Worm (Caenorhabditis elegans): ENCODE results near the gene set-19.

The set-19 gene

DNA sequence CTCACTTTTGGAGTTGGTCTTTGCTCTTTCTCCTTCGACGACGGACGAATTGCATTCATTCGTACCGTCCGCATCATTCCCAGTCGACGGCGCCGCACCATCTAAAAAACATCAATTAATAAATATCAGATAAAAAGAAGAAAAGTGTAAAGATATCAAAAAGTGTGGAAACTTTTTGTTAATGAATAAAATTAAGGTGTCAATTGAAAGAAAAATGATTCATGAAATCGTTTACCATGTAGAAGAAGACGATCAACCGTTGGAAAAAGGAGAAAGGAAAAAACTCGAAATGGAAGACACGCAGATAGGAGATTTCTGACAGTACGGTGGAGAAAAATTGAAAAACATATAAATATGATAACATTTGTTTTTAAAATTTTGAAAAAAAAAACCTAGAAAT lies at the start of gene set-19:
Gene set-19, minus strand, starts transcription at position 101 of the 400 bp plus-strand sequence.
- TF ChIP-seq ztf-23 (GFP tag; IDR thresholded peaks at IDR 0.05) (no peak), tab-1 (GFP tag; IDR thresholded peaks at IDR 0.05) (no peak), klf-2 (GFP tag; conservative IDR thresholded peaks at IDR 0.05) (no peak), ztf-29 (GFP tag; IDR thresholded peaks at IDR 0.05) (no peak), flt-1 (GFP tag; IDR thresholded peaks at IDR 0.05) (no peak), ref-1 (GFP tag; conservative IDR thresholded peaks at IDR 0.05) (no peak), cog-1 (tag; optimal IDR thresholded peaks at IDR 0.05) (no peak), med-1 (GFP tag; optimal IDR thresholded peaks at IDR 0.05; ENCODE audit: insufficient read depth) (no peak), T22C8.4 (GFP tag; IDR thresholded peaks at IDR 0.05) (no peak)

DNA sequence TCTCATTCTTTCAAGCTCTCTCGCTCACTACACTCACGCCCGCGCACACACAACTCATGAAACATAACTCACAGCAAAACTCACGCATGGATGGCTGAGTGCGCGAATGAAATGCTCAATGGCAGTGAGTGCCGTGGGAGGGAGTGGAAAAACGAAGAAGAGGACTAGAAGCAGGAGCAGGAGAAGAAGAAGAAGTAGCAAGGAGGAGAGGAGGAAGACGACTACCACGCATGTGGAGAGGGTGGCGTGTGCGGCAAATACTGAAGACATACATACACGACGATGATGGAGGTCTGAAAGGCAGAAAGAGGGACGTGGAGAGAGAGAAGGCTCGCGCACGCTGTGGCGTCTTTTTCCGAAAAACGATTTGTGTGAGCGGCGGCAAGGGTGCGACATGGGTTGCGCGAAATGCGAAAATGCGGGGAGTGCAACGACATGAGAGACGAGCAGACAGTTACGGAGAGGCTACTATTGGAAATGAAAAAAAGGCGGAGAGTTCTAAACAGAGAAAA lies 49.0 kb upstream of the set-19 start:
- no peak for TF ChIP-seq flt-1 (GFP tag; IDR thresholded peaks at IDR 0.05)
- TF ChIP-seq tab-1 (GFP tag; IDR thresholded peaks at IDR 0.05) = no peak
- 0 out of 2 replicates have a peak, but pooled peaks have one; percentile 54 for TF ChIP-seq ztf-23 (GFP tag; IDR thresholded peaks at IDR 0.05)

DNA sequence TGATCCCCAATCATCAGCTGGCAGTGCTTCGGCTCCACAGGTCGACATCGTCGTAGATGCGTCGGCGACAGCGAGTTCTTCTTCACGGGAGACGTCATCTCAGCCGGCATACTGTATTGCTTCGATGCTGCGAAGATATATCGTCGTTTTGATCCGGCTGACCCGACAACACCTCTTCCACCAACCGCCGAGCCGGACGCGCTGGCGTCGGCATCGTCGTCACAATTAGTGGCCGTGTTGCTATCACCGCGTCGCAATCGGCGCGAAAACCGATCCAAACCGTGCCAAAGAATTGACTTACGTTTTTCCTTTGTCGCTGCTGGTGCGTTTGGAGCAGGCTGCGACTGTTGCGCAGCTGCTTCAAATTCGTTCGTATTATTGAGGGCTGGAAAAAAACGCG lies 46.1 kb upstream of the set-19 start:
- no peak for TF ChIP-seq cog-1 (tag; optimal IDR thresholded peaks at IDR 0.05)
- TF ChIP-seq ztf-29 (GFP tag; IDR thresholded peaks at IDR 0.05) = no peak
- TF ChIP-seq flt-1 (GFP tag; IDR thresholded peaks at IDR 0.05) = no peak
- TF ChIP-seq T22C8.4 (GFP tag; IDR thresholded peaks at IDR 0.05) = no peak
- TF ChIP-seq ref-1 (GFP tag; conservative IDR thresholded peaks at IDR 0.05) = no peak
- TF ChIP-seq med-1 (GFP tag; optimal IDR thresholded peaks at IDR 0.05; ENCODE audit: insufficient read depth) = no peak
- TF ChIP-seq klf-2 (GFP tag; conservative IDR thresholded peaks at IDR 0.05) = no peak
- no peak for TF ChIP-seq tab-1 (GFP tag; IDR thresholded peaks at IDR 0.05)
- no peak for TF ChIP-seq ztf-23 (GFP tag; IDR thresholded peaks at IDR 0.05)

DNA sequence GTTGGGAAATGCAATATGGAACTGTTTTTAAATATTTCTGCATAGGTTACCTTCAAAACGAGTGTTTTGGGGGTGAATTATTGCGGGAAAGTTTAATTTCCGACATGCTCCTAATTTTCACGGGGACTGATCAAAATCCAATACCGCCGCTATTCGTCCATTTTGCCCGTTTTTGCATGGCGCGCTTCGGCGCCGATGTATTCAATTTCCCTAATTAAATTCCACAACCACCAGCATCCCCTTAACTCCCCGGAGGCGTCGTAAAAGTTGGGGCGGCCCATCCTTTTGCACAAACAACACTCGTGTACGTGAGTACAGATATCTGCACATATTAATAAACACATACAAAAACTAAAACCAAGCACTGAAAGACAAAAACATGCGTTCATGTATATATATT lies 44.5 kb upstream of the set-19 start:
- TF ChIP-seq klf-2 (GFP tag; conservative IDR thresholded peaks at IDR 0.05) = no peak
- no peak for TF ChIP-seq ref-1 (GFP tag; conservative IDR thresholded peaks at IDR 0.05)
- no peak for TF ChIP-seq ztf-29 (GFP tag; IDR thresholded peaks at IDR 0.05)
- no peak for TF ChIP-seq med-1 (GFP tag; optimal IDR thresholded peaks at IDR 0.05; ENCODE audit: insufficient read depth)
- TF ChIP-seq ztf-23 (GFP tag; IDR thresholded peaks at IDR 0.05) = no peak
- no peak for TF ChIP-seq flt-1 (GFP tag; IDR thresholded peaks at IDR 0.05)
- TF ChIP-seq tab-1 (GFP tag; IDR thresholded peaks at IDR 0.05) = no peak
- TF ChIP-seq cog-1 (tag; optimal IDR thresholded peaks at IDR 0.05) = no peak
- no peak for TF ChIP-seq T22C8.4 (GFP tag; IDR thresholded peaks at IDR 0.05)

DNA sequence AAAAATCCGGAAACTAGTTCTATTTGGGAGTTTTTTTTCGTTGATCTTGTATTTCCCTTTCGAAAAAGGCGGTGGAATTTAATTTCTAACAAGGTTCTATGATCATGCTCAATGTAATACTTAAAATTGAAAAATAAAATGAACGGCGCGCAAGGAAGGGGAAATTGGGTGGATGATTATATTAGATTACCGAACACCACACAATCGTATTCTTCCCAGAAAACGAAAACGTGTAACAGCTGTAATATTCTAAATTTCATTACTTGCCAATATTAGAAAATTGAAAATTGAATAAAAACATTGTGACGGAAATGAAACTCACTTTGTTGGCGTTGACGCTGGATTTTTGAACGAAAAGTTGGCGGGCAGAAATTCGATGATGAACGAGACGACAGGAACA lies 43.7 kb upstream of the set-19 start:
- no peak for TF ChIP-seq cog-1 (tag; optimal IDR thresholded peaks at IDR 0.05)
- no peak for TF ChIP-seq flt-1 (GFP tag; IDR thresholded peaks at IDR 0.05)
- TF ChIP-seq med-1 (GFP tag; optimal IDR thresholded peaks at IDR 0.05; ENCODE audit: insufficient read depth) = no peak
- no peak for TF ChIP-seq ztf-23 (GFP tag; IDR thresholded peaks at IDR 0.05)
- no peak for TF ChIP-seq tab-1 (GFP tag; IDR thresholded peaks at IDR 0.05)
- no peak for TF ChIP-seq ztf-29 (GFP tag; IDR thresholded peaks at IDR 0.05)
- TF ChIP-seq ref-1 (GFP tag; conservative IDR thresholded peaks at IDR 0.05) = no peak
- no peak for TF ChIP-seq klf-2 (GFP tag; conservative IDR thresholded peaks at IDR 0.05)
- no peak for TF ChIP-seq T22C8.4 (GFP tag; IDR thresholded peaks at IDR 0.05)

DNA sequence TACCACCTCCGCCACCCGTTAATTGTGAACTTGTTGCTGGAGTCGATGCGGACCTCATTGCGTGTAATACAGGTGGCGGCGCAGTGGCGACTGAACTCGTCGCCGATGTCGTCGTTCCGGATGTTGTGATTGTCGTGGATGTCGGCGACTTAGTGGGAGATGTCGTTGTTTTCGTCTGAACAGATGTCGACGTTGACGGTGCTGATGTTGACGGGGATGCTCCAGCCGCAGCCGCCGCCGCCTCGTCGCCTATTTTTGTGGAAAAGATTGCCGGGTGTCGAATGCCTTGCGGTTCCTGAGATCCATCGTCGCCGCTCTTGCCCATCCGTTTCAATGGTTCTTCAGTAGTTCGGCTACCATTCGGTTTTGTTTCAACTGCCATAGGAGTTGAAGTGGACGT lies 40.9 kb upstream of the set-19 start:
- no peak for TF ChIP-seq flt-1 (GFP tag; IDR thresholded peaks at IDR 0.05)
- TF ChIP-seq tab-1 (GFP tag; IDR thresholded peaks at IDR 0.05) = no peak
- no peak for TF ChIP-seq T22C8.4 (GFP tag; IDR thresholded peaks at IDR 0.05)
- TF ChIP-seq ztf-23 (GFP tag; IDR thresholded peaks at IDR 0.05) = no peak
- no peak for TF ChIP-seq ref-1 (GFP tag; conservative IDR thresholded peaks at IDR 0.05)
- TF ChIP-seq ztf-29 (GFP tag; IDR thresholded peaks at IDR 0.05) = no peak

DNA sequence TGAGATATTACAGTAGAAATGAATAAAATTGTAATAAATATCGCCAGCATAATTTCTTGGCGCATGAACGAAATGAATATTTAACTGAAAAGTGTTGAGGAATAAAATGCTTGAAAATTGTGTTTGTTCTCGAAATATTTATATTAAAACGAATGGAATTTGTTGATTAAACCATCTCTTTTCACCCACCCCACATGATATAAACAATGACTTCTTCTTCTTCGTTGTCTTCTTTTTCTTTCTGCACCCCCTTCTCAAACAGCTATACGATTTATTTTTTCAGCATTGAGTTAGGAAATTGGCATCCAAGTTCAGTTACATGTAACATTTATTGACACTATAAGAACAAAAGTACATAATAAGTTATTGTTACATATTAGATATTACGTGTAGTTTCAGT lies 40.1 kb upstream of the set-19 start, which contains the start of gene C41G11.1:
Gene C41G11.1, minus strand, starts transcription at position 101 of the 400 bp plus-strand sequence.
- TF ChIP-seq tab-1 (GFP tag; IDR thresholded peaks at IDR 0.05) (no peak), flt-1 (GFP tag; IDR thresholded peaks at IDR 0.05) (no peak), ztf-23 (GFP tag; IDR thresholded peaks at IDR 0.05) (no peak), T22C8.4 (GFP tag; IDR thresholded peaks at IDR 0.05) (no peak), med-1 (GFP tag; optimal IDR thresholded peaks at IDR 0.05; ENCODE audit: insufficient read depth) (no peak), ref-1 (GFP tag; conservative IDR thresholded peaks at IDR 0.05) (no peak), ztf-29 (GFP tag; IDR thresholded peaks at IDR 0.05) (no peak), klf-2 (GFP tag; conservative IDR thresholded peaks at IDR 0.05) (no peak), cog-1 (tag; optimal IDR thresholded peaks at IDR 0.05) (no peak)

DNA sequence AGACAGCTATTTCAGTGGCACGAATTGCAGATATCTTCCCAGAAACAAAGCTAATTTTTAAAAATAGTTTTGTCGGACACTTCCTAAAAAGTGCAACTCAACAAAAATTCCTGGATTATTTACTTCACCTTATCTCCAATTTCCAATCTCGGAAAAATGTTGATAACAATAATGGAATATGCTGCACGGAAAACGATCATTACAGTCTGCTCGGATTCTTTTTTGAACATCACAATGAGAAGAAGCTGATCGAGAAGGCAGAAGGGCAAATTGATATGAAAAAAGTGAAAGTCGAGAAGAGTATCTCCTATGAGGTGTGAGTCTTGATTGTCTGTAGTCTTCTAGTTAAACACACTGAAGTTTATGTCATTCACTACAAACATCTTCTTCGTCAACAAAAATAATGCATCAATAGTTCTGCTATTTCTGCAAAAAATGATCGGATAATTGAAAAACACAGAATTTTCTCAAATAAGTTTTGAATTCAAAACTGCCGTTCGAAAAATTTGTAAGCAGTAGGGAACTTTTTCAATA lies 35.9 kb upstream of the set-19 start:
- TF ChIP-seq tab-1 (GFP tag; IDR thresholded peaks at IDR 0.05) (no peak), klf-2 (GFP tag; conservative IDR thresholded peaks at IDR 0.05) (no peak), med-1 (GFP tag; optimal IDR thresholded peaks at IDR 0.05; ENCODE audit: insufficient read depth) (no peak), ztf-23 (GFP tag; IDR thresholded peaks at IDR 0.05) (no peak), cog-1 (tag; optimal IDR thresholded peaks at IDR 0.05) (no peak), flt-1 (GFP tag; IDR thresholded peaks at IDR 0.05) (no peak), ref-1 (GFP tag; conservative IDR thresholded peaks at IDR 0.05) (no peak), T22C8.4 (GFP tag; IDR thresholded peaks at IDR 0.05) (no peak), ztf-29 (GFP tag; IDR thresholded peaks at IDR 0.05) (no peak)

DNA sequence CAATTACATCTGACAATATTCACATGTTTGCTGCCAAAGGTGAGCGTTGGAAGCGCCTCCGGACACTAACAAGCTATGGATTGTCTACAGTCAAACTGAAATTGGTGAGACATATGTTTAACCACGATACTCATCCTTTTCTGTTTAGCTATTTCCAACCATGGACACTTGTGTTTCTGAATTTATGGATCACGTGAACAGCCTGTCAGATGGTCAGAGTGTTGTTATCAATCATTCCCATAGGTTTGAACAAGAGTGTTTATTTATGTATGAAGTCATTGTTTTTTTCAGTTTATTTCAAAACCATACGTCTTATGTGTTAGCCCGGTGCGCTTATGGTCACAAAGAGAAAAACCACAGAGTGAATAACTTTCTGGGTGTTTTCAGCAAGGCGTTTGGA lies 35.3 kb upstream of the set-19 start:
- no peak for TF ChIP-seq med-1 (GFP tag; optimal IDR thresholded peaks at IDR 0.05; ENCODE audit: insufficient read depth)
- no peak for TF ChIP-seq ztf-23 (GFP tag; IDR thresholded peaks at IDR 0.05)
- TF ChIP-seq ztf-29 (GFP tag; IDR thresholded peaks at IDR 0.05) = no peak
- TF ChIP-seq ref-1 (GFP tag; conservative IDR thresholded peaks at IDR 0.05) = no peak
- no peak for TF ChIP-seq flt-1 (GFP tag; IDR thresholded peaks at IDR 0.05)
- no peak for TF ChIP-seq T22C8.4 (GFP tag; IDR thresholded peaks at IDR 0.05)
- no peak for TF ChIP-seq tab-1 (GFP tag; IDR thresholded peaks at IDR 0.05)
- TF ChIP-seq cog-1 (tag; optimal IDR thresholded peaks at IDR 0.05) = no peak
- no peak for TF ChIP-seq klf-2 (GFP tag; conservative IDR thresholded peaks at IDR 0.05)

Measured in whole organism, midembryonic.